Fruit fly (Drosophila melanogaster) whole organism, embryonic: ENCODE measurements around the gene Sws1.

Experiments
- Abd-B ChIP-seq: fragments of 200-800 bp; sonication (Bioruptor generic); optimal IDR thresholded peaks from 2 replicates; lab custom pipeline; 2018; ENCODE audit warnings: missing biosample characterization, mild to moderate bottlenecking, missing genetic modification characterization, moderate library complexity
- CG10209 ChIP-seq: fragments of 200-800 bp; sonication (Bioruptor generic); optimal IDR thresholded peaks from 3 replicates; lab custom pipeline; 2017; ENCODE audit warnings: missing biosample characterization, mild to moderate bottlenecking, missing genetic modification characterization, missing genetic modification reagents
- CG1024 ChIP-seq: fragments of 200-800 bp; sonication (Bioruptor generic); IDR thresholded peaks from 2 replicates; pipeline ENCODE4 v1.3.6; 2022; ENCODE audit warnings: missing biosample characterization, missing genetic modification characterization
- CG10959 ChIP-seq: fragments of 200-800 bp; sonication (Bioruptor generic); IDR thresholded peaks from 2 replicates; pipeline ENCODE4 v1.3.6; 2022; ENCODE audit warnings: missing biosample characterization, missing genetic modification characterization
- CG12744 ChIP-seq: fragments of 200-800 bp; sonication (Bioruptor generic); optimal IDR thresholded peaks from 2 replicates; lab custom pipeline; 2016; ENCODE audit warnings: missing biosample characterization, missing genetic modification characterization
- CG13775 ChIP-seq: fragments of 200-800 bp; sonication (Bioruptor generic); optimal IDR thresholded peaks from 3 replicates; lab custom pipeline; 2017; ENCODE audit warnings: missing biosample characterization, mild to moderate bottlenecking, missing genetic modification characterization
- CG15696 ChIP-seq: fragments of 200-800 bp; sonication (Bioruptor generic); optimal IDR thresholded peaks from 2 replicates; lab custom pipeline; 2019; ENCODE audit warnings: missing biosample characterization, mild to moderate bottlenecking, missing genetic modification characterization, moderate library complexity
- CG17361 ChIP-seq: fragments of 200-800 bp; sonication (Bioruptor generic); IDR thresholded peaks from 3 replicates; pipeline ENCODE4 v1.3.6; 2022; ENCODE audit warnings: missing biosample characterization, missing genetic modification characterization
- CG17568 ChIP-seq: fragments of 200-800 bp; sonication (Bioruptor generic); optimal IDR thresholded peaks from 2 replicates; lab custom pipeline; 2018; ENCODE audit warnings: missing biosample characterization, mild to moderate bottlenecking, missing genetic modification characterization, moderate library complexity
- CG17612 ChIP-seq: fragments of 200-800 bp; sonication (Bioruptor generic); IDR thresholded peaks from 2 replicates; pipeline ENCODE4 v1.3.6; 2022; ENCODE audit warnings: missing biosample characterization, missing genetic modification characterization
- CG18011 ChIP-seq: fragments of 200-800 bp; sonication (Bioruptor generic); optimal IDR thresholded peaks from 2 replicates; lab custom pipeline; 2017; ENCODE audit warnings: missing biosample characterization, missing genetic modification characterization, mild to moderate bottlenecking, moderate library complexity, missing genotype
- CG2129 ChIP-seq: fragments of 200-800 bp; sonication (Bioruptor generic); IDR thresholded peaks from 2 replicates; pipeline ENCODE4 v1.3.6; 2022; ENCODE audit warnings: missing biosample characterization, missing genetic modification characterization; ENCODE audit not compliant: partially characterized antibody
- CG2712 ChIP-seq: fragments of 200-800 bp; optimal IDR thresholded peaks from 3 replicates; lab custom pipeline; 2019; ENCODE audit warnings: missing biosample characterization, mild to moderate bottlenecking, missing genetic modification characterization, moderate library complexity
- CG30020 ChIP-seq: fragments of 200-800 bp; optimal IDR thresholded peaks from 2 replicates; lab custom pipeline; 2019; ENCODE audit warnings: missing biosample characterization, mild to moderate bottlenecking, missing genetic modification characterization, moderate library complexity
- CG30431 ChIP-seq: fragments of 200-800 bp; sonication (Bioruptor generic); optimal IDR thresholded peaks from 2 replicates; lab custom pipeline; 2017; ENCODE audit warnings: missing biosample characterization, missing genetic modification characterization
- CG7357 ChIP-seq: fragments of 200-800 bp; sonication (Bioruptor generic); IDR thresholded peaks from 3 replicates; pipeline ENCODE4 v1.3.6; 2022; ENCODE audit warnings: missing biosample characterization, missing genetic modification characterization
- CG7839 ChIP-seq: fragments of 200-800 bp; sonication (Bioruptor generic); optimal IDR thresholded peaks from 3 replicates; lab custom pipeline; 2018; ENCODE audit warnings: missing biosample characterization, mild to moderate bottlenecking, missing genetic modification characterization, moderate library complexity
- CG7928 ChIP-seq: fragments of 200-800 bp; sonication (Bioruptor generic); optimal IDR thresholded peaks from 2 replicates; lab custom pipeline; 2017; ENCODE audit warnings: missing biosample characterization, mild to moderate bottlenecking, missing genetic modification characterization
- CG8281 ChIP-seq: fragments of 200-800 bp; sonication (Bioruptor generic); optimal IDR thresholded peaks from 2 replicates; lab custom pipeline; 2018; ENCODE audit warnings: missing biosample characterization, mild to moderate bottlenecking, missing genetic modification characterization, moderate library complexity
- CG8388 ChIP-seq: fragments of 200-800 bp; sonication (Bioruptor generic); optimal IDR thresholded peaks from 2 replicates; lab custom pipeline; 2019; ENCODE audit warnings: missing biosample characterization, mild to moderate bottlenecking, missing genetic modification characterization, moderate library complexity
- CG9215 ChIP-seq: fragments of 200-800 bp; sonication (Bioruptor generic); IDR thresholded peaks from 2 replicates; pipeline ENCODE4 v1.3.6; 2022; ENCODE audit warnings: missing biosample characterization, missing genetic modification characterization
- CG9797 ChIP-seq: fragments of 200-800 bp; sonication (Bioruptor generic); optimal IDR thresholded peaks from 3 replicates; lab custom pipeline; 2018; ENCODE audit warnings: missing biosample characterization, mild to moderate bottlenecking, missing genetic modification characterization
- Dref ChIP-seq: fragments of 200-800 bp; sonication (Bioruptor generic); IDR thresholded peaks from 2 replicates; pipeline ENCODE4 v1.3.6; 2022; ENCODE audit warnings: missing biosample characterization, missing genetic modification characterization
- ERR ChIP-seq: fragments of 200-800 bp; sonication (Bioruptor generic); optimal IDR thresholded peaks from 2 replicates; lab custom pipeline; 2016; ENCODE audit warnings: missing biosample characterization, missing genetic modification characterization
- HHEX ChIP-seq: fragments of 200-800 bp; sonication (Bioruptor generic); optimal IDR thresholded peaks from 3 replicates; lab custom pipeline; 2017; ENCODE audit warnings: missing biosample characterization, mild to moderate bottlenecking, missing genetic modification characterization, missing genetic modification reagents
- HLH3B ChIP-seq: fragments of 200-800 bp; sonication (Bioruptor generic); IDR thresholded peaks from 2 replicates; pipeline ENCODE4 v1.3.6; 2022; ENCODE audit warnings: missing biosample characterization, missing genetic modification characterization
- Hey ChIP-seq: fragments of 200-800 bp; sonication (Bioruptor generic); optimal IDR thresholded peaks from 3 replicates; lab custom pipeline; 2018; ENCODE audit warnings: missing biosample characterization, mild to moderate bottlenecking, missing genetic modification characterization
- MBD-R2 ChIP-seq: fragments of 200-800 bp; sonication (Bioruptor generic); IDR thresholded peaks from 2 replicates; pipeline ENCODE4 v1.3.6; 2022; ENCODE audit warnings: missing biosample characterization, missing genetic modification characterization
- MESR4 ChIP-seq: fragments of 200-800 bp; sonication (Bioruptor generic); optimal IDR thresholded peaks from 2 replicates; lab custom pipeline; 2018; ENCODE audit warnings: missing biosample characterization, mild to moderate bottlenecking, missing genetic modification characterization, moderate library complexity
- Mes4 ChIP-seq: fragments of 200-800 bp; sonication (Bioruptor generic); optimal IDR thresholded peaks from 2 replicates; lab custom pipeline; 2016; ENCODE audit warnings: missing biosample characterization, missing genetic modification characterization
- Mrtf ChIP-seq: fragments of 200-800 bp; sonication (Bioruptor generic); IDR thresholded peaks from 3 replicates; pipeline ENCODE4 v1.3.6; 2022; ENCODE audit warnings: missing biosample characterization, missing genetic modification characterization
- Ravus ChIP-seq: fragments of 200-800 bp; sonication (Bioruptor generic); IDR thresholded peaks from 2 replicates; pipeline ENCODE4 v1.3.6; 2022; ENCODE audit warnings: missing biosample characterization, missing genetic modification characterization
- Sry-β ChIP-seq: fragments of 200-800 bp; sonication (Bioruptor generic); optimal IDR thresholded peaks from 2 replicates; lab custom pipeline; 2018; ENCODE audit warnings: missing biosample characterization, mild to moderate bottlenecking, missing genetic modification characterization, moderate library complexity
- Taf1 ChIP-seq: fragments of 200-800 bp; sonication (Bioruptor generic); IDR thresholded peaks from 2 replicates; pipeline ENCODE4 v1.3.6; 2022; ENCODE audit warnings: missing biosample characterization, missing genetic modification characterization
- Xrp1 ChIP-seq: fragments of 200-800 bp; sonication (Bioruptor generic); IDR thresholded peaks from 2 replicates; pipeline ENCODE4 v1.3.6; 2022; ENCODE audit warnings: missing biosample characterization, missing genetic modification characterization
- aop ChIP-seq: fragments of 200-800 bp; sonication (Bioruptor generic); IDR thresholded peaks from 2 replicates; pipeline ENCODE4 v1.3.6; 2022; ENCODE audit warnings: missing biosample characterization, missing genetic modification characterization
- ap ChIP-seq: fragments of 200-800 bp; sonication (Bioruptor generic); IDR thresholded peaks from 2 replicates; pipeline ENCODE4 v1.3.6; 2022; ENCODE audit warnings: missing biosample characterization, missing genetic modification characterization
- cato ChIP-seq: fragments of 200-800 bp; sonication (Bioruptor generic); optimal IDR thresholded peaks from 2 replicates; lab custom pipeline; 2016; ENCODE audit warnings: missing biosample characterization, missing genetic modification characterization, borderline replicate concordance
- chif ChIP-seq, 2 experiments: fragments of 200-800 bp; sonication (Bioruptor generic); optimal IDR thresholded peaks; 3 replicates each; lab custom pipeline; 2016; ENCODE audit warnings: missing biosample characterization in 2 of 2, missing genetic modification characterization in 2 of 2
- da ChIP-seq: fragments of 200-800 bp; sonication (Bioruptor generic); optimal IDR thresholded peaks from 2 replicates; lab custom pipeline; 2016; ENCODE audit warnings: missing biosample characterization, missing genetic modification characterization
- eyg ChIP-seq: fragments of 200-800 bp; sonication (Bioruptor generic); optimal IDR thresholded peaks from 3 replicates; lab custom pipeline; 2016; ENCODE audit warnings: missing biosample characterization, missing genetic modification characterization
- ftz-f1 ChIP-seq: fragments of 200-800 bp; sonication (Bioruptor generic); optimal IDR thresholded peaks from 2 replicates; lab custom pipeline; 2016; ENCODE audit warnings: missing biosample characterization, missing genetic modification characterization
- oc ChIP-seq: fragments of 200-800 bp; sonication (Bioruptor generic); optimal IDR thresholded peaks from 2 replicates; lab custom pipeline; 2018; ENCODE audit warnings: missing biosample characterization, mild to moderate bottlenecking, missing genetic modification characterization, moderate library complexity
- otp ChIP-seq: fragments of 200-800 bp; sonication (Bioruptor generic); IDR thresholded peaks from 3 replicates; pipeline ENCODE4, ENCODE4 v1.3.6; 2022; ENCODE audit warnings: missing biosample characterization, missing genetic modification characterization
- pan ChIP-seq, 4 experiments: fragments of >200 bp in 3 of 4; fragments of 200-800 bp in 1 of 4; sonication (Bioruptor generic) in 1 of 4; optimal IDR thresholded peaks in 3 of 4; IDR thresholded peaks in 1 of 4; 2 replicates each; pipeline versions ENCODE4 v1.3.6 to Lab custom; 2017 to 2022; ENCODE audit warnings: missing biosample characterization in 2 of 4, missing genetic modification characterization in 2 of 4, mixed read lengths in 1 of 4
- pho ChIP-seq: fragments of 200-800 bp; sonication (Bioruptor generic); optimal IDR thresholded peaks from 2 replicates; lab custom pipeline; 2016; ENCODE audit warnings: missing biosample characterization, missing genetic modification characterization
- scrt ChIP-seq: fragments of 200-800 bp; sonication (Bioruptor generic); optimal IDR thresholded peaks from 2 replicates; lab custom pipeline; 2018; ENCODE audit warnings: missing biosample characterization, mild to moderate bottlenecking, missing genetic modification characterization, moderate library complexity
- tap ChIP-seq: fragments of 200-800 bp; optimal IDR thresholded peaks from 3 replicates; lab custom pipeline; 2019; ENCODE audit warnings: missing biosample characterization, mild to moderate bottlenecking, missing genetic modification characterization, moderate library complexity
- yki ChIP-seq: fragments of >200 bp; optimal IDR thresholded peaks from 3 replicates; lab custom pipeline; 2018
- zen2 ChIP-seq: fragments of 200-800 bp; sonication (Bioruptor generic); IDR thresholded peaks from 3 replicates; pipeline ENCODE4 v1.3.6; 2022; ENCODE audit warnings: missing biosample characterization, missing genetic modification characterization; ENCODE audit not compliant: partially characterized antibody

Sws1 gene

DNA sequence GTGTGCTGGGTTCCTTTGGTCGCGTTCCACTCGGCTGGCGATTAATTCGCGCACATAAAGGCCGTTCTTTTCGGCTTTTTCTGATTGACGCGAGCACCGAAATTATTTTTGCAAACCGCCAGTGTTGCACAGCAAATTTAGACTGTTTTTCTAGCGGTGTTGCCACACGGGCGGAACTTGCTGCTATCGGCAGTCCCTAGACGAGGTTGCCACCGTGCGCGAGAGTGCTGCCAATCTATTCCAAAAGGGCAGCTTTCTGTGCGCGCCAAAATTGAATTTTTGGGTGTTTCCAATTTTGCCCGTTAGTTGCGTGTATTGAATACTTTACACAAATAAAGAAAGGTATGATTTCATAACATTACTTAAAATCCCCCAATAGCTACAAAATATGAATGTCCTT is 10.4 kb upstream of the Sws1 start, which contains the start of gene Drp1 (continued):
- no peak for TF ChIP-seq Ravus
- TF ChIP-seq pan (optimal IDR thresholded peaks at IDR 0.05; lab: Kevin White, UChicago) = no peak
- TF ChIP-seq pan (GFP tag; optimal IDR thresholded peaks at IDR 0.05 in 1 of 2, IDR thresholded peaks at IDR 0.05 in 1 of 2) = peak in 1 of 2 experiments; percentile 51
- TF ChIP-seq CG17612 = no peak
- no peak for TF ChIP-seq CG1024
- peak; percentile 59 for TF ChIP-seq Xrp1 (GFP tag; lab: Robert Waterston, UW)
- no peak for TF ChIP-seq CG10959 (GFP tag; lab: Robert Waterston, UW)
- peak; percentile 47; the same call in 1 of the 2 replicates for TF ChIP-seq HLH3B (GFP tag; lab: Robert Waterston, UW)
- TF ChIP-seq Abd-B (GFP tag; lab: Kevin White, UChicago) = no peak
- TF ChIP-seq tap (tag; lab: Kevin White, UChicago) = no peak
- TF ChIP-seq ap (GFP tag; lab: Robert Waterston, UW) = no peak
- peak in 1 of 2 experiments; percentile 30 for TF ChIP-seq chif (GFP tag; optimal IDR thresholded peaks at IDR 0.05; lab: Kevin White, UChicago)
- no peak for TF ChIP-seq CG30020 (tag; lab: Kevin White, UChicago)
- TF ChIP-seq CG9215 (GFP tag; lab: Robert Waterston, UW) = no peak; the same call in 1 of the 2 replicates
- TF ChIP-seq CG7357 (GFP tag; lab: Robert Waterston, UW) = no peak
- TF ChIP-seq CG15696 = peak; percentile 27
- TF ChIP-seq CG10209 (GFP tag; lab: Kevin White, UChicago) = peak; percentile 31
- TF ChIP-seq HHEX (GFP tag; lab: Kevin White, UChicago) = no peak
- no peak for TF ChIP-seq oc (tag; lab: Kevin White, UChicago)
- no peak for TF ChIP-seq CG17568
- peak; percentile 45 for TF ChIP-seq ftz-f1 (GFP tag; lab: Kevin White, UChicago)
- peak; percentile 43 for TF ChIP-seq CG12744
- TF ChIP-seq CG2712 = peak; percentile 52
- 0 out of 3 replicates have a peak, but pooled peaks have one; percentile 27 for TF ChIP-seq Mrtf (GFP tag; lab: Robert Waterston, UW)
- no peak for TF ChIP-seq cato (GFP tag; lab: Kevin White, UChicago)
- no peak for TF ChIP-seq otp
- TF ChIP-seq Sry-β (GFP tag; lab: Kevin White, UChicago) = no peak
- TF ChIP-seq Mes4 = no peak
- peak; percentile 69 for TF ChIP-seq pho (GFP tag; lab: Kevin White, UChicago)
- no peak for TF ChIP-seq Taf1 (GFP tag; lab: Robert Waterston, UW)
- TF ChIP-seq CG13775 = peak; percentile 15
- TF ChIP-seq ERR (GFP tag; lab: Kevin White, UChicago) = peak; percentile 65
- no peak for TF ChIP-seq eyg
- TF ChIP-seq CG7928 = peak; percentile 43
- TF ChIP-seq scrt (GFP tag; lab: Kevin White, UChicago) = no peak
- TF ChIP-seq Dref (GFP tag; lab: Robert Waterston, UW) = peak; percentile 55
- TF ChIP-seq CG8388 = no peak
- no peak for TF ChIP-seq CG8281
- TF ChIP-seq MBD-R2 (GFP tag; lab: Robert Waterston, UW) = peak; percentile 87
- no peak for TF ChIP-seq CG30431 (GFP tag; lab: Kevin White, UChicago)
- no peak for TF ChIP-seq CG2129 (GFP tag; lab: Robert Waterston, UW)
- TF ChIP-seq yki (lab: Kevin White, UChicago) = no peak
- peak; percentile 30 for TF ChIP-seq da
- peak; percentile 18 for TF ChIP-seq CG18011 (GFP tag; lab: Kevin White, UChicago)
- TF ChIP-seq zen2 (GFP tag; lab: Robert Waterston, UW) = peak; percentile 61; the same call in 2 of the 3 replicates
- peak; percentile 54 for TF ChIP-seq CG9797
- no peak for TF ChIP-seq CG7839 (tag; lab: Kevin White, UChicago)
- 0 out of 3 replicates have a peak, but pooled peaks have one; percentile 30 for TF ChIP-seq CG17361
- TF ChIP-seq aop (GFP tag; lab: Robert Waterston, UW) = 0 out of 2 replicates have a peak, but pooled peaks have one; percentile 14
- no peak for TF ChIP-seq Hey
- TF ChIP-seq MESR4 (GFP tag; lab: Kevin White, UChicago) = peak; percentile 58
